Worm (Caenorhabditis elegans) whole organism, midembryonic: ENCODE measurements around the gene cat-4.

Source experiments
- T22C8.4 ChIP-seq: fragments of 200-800 bp; sonication (Bioruptor generic); IDR thresholded peaks from 2 replicates; pipeline ENCODE4 v1.3.6; 2022; ENCODE audit warnings: missing genetic modification characterization, missing compliant biosample characterization
- med-1 ChIP-seq: sonication (generic microtip); optimal IDR thresholded peaks from 2 replicates; lab custom pipeline; 2017; ENCODE audit warnings: missing genetic modification characterization, mild to moderate bottlenecking, missing compliant biosample characterization, antibody characterized with exemption, missing genetic modification reagents; ENCODE audit not compliant: insufficient read depth
- tab-1 ChIP-seq: fragments of 200-800 bp; sonication (Bioruptor generic); IDR thresholded peaks from 2 replicates; pipeline ENCODE4 v1.3.6; 2022; ENCODE audit warnings: missing genetic modification characterization, missing compliant biosample characterization
- ztf-29 ChIP-seq: fragments of 200-800 bp; sonication (Bioruptor generic); IDR thresholded peaks from 2 replicates; pipeline ENCODE4 v1.3.6; 2022; ENCODE audit warnings: missing genetic modification reagents, missing genetic modification characterization, missing compliant biosample characterization

DNA sequence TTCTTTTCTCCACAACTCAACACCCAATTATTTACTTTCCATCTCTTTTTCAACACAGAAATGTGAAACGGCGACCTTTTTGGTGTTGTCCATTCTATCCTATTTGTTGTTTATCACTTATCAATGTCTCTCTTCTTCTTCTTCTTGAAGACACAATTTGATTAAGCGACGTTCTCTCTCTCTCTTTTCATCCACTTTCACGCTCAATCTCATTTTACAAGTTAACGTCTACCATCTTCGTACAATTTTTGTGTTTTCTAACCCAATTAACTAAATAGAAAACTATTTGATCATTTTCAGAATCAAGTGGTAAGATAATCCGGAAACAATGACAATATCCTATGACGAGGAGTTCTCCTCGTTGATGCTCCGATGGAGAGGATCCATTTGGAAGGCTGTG, 7.0 kb upstream of the cat-4 start, which contains the start of gene best-14:
- TF ChIP-seq ztf-29 (GFP tag; lab: Robert Waterston, UW): no peak
- TF ChIP-seq med-1: no peak
- TF ChIP-seq tab-1: no peak
- TF ChIP-seq T22C8.4 (GFP tag; lab: Robert Waterston, UW): no peak
